Fruit fly (Drosophila melanogaster): ENCODE measurements around the gene CG32284.

CG32284 gene

DNA sequence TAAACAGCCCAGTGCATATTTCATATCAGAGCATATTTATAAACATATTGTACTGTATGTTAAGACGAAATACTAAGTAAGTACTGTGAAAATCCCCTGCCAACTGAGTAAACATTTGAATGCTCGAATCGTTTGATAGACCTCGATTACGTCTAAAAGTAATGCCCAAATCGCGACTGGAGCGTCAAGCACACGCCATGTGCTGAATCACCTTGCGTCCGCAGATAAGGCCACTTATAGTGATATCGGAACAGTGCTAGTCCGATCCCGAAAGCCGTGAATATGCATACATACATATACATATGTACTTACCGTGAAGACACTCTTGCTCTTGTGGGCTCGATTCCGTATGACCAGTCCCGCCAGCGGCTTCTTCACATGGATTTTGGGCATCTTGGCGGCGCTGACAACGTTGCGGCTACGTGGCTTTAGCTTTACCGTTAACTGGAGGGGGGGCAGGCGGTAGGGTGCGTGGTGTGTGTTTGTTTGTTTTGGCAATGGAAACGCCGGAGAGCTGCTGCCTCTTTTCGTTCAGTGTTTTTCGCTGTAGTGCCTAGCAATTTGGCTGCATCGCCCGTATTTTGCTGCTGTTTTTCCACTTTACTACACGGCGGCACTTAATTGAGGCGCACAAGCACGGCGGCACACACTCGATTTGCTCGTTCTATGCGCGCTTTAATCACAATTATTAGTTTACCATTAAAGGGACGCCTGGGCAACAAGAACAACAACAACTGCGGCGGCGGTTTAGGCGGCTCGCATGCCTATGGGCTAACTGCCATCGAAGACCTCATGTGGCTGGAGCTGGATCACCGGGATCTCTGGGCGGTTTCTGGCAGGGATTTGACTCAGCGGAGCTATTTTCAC, 43.7 kb upstream of the CG32284 start (continued):
- TF ChIP-seq CG14441 (GFP tag; IDR thresholded peaks at IDR 0.05) (0 out of 2 replicates have a peak, but pooled peaks have one; percentile 12), ranshi (GFP tag; IDR thresholded peaks at IDR 0.05) (no peak), CG17568 (GFP tag; optimal IDR thresholded peaks at IDR 0.05) (peak; percentile 1), chm (GFP tag; IDR thresholded peaks at IDR 0.05) (0 out of 2 replicates have a peak, but pooled peaks have one; percentile 14), grn (GFP tag; optimal IDR thresholded peaks at IDR 0.05) (peak; percentile 34), dan (GFP tag; IDR thresholded peaks at IDR 0.05) (no peak), esg (GFP tag; conservative IDR thresholded peaks at IDR 0.05) (no peak), CG9797 (GFP tag; optimal IDR thresholded peaks at IDR 0.05) (no peak), Hmr (GFP tag; optimal IDR thresholded peaks at IDR 0.05) (peak; percentile 16), NC2β (GFP tag; optimal IDR thresholded peaks at IDR 0.05) (no peak), amos (GFP tag; IDR thresholded peaks at IDR 0.05; ENCODE audit: partially characterized antibody) (no peak), Pdp1 (GFP tag; optimal IDR thresholded peaks at IDR 0.05) (peak in 1 of 2 experiments; percentile 26), crol (GFP tag; IDR thresholded peaks at IDR 0.05) (peak; percentile 47; the same call in 1 of the 2 replicates), Rx (GFP tag; IDR thresholded peaks at IDR 0.05) (0 out of 2 replicates have a peak, but pooled peaks have one; percentile 14), Med (GFP tag) (peak; percentile 74), CG10543 (GFP tag; optimal IDR thresholded peaks at IDR 0.05) (peak; percentile 55), gro (GFP tag; optimal IDR thresholded peaks at IDR 0.05) (no peak), exex (tag; optimal IDR thresholded peaks at IDR 0.05) (peak; percentile 64), sug (tag; optimal IDR thresholded peaks at IDR 0.05) (peak; percentile 57), CG4360 (GFP tag; IDR thresholded peaks at IDR 0.05) (peak; percentile 72), CHES-1-like (GFP tag; optimal IDR thresholded peaks at IDR 0.05) (no peak), YL-1 (GFP tag; optimal IDR thresholded peaks at IDR 0.05) (no peak), Bgb (GFP tag; IDR thresholded peaks at IDR 0.05; ENCODE audit: partially characterized antibody) (no peak)

DNA sequence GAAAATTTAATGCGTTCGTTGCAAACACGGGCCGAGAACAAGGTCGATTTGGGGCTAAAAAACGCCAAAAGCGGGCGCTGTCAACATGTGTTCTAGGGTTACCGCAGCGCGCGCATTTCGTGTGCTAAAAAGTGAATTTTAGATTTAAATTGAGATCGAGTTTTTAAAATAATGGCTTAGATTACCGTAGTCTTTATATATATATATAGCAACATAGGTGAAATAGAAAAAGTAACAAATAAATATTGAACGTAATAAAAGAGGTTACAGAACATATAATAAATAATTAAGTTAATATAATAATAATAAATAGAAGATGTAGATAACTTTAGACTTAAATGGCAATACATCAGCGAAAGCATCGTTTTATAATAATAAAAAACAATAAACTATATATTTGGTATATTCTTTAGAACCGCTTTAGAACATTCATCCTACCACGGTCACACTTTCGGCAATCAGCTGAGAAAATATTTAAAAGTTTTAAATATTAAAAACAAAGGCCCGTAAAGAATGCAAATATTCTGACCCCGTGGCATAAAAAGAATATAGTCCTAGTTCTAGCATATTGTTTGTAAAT, 43.0 kb upstream of the CG32284 start, which contains the start of the genes CG11537 and Alg2:
Gene CG11537, minus strand, starts transcription at position 75 of the 580 bp plus-strand sequence.
Gene Alg2, plus strand, starts transcription at position 426 of the 580 bp plus-strand sequence.
- TF ChIP-seq YL-1 (GFP tag; optimal IDR thresholded peaks at IDR 0.05) (no peak), Doc2 (GFP tag; IDR thresholded peaks at IDR 0.05) (no peak), schlank (tag; optimal IDR thresholded peaks at IDR 0.05) (no peak), CG12391 (tag; optimal IDR thresholded peaks at IDR 0.05) (peak; percentile 47), CG12236 (GFP tag; optimal IDR thresholded peaks at IDR 0.05) (no peak), slou (GFP tag; optimal IDR thresholded peaks at IDR 0.05) (no peak), kni (GFP tag; optimal IDR thresholded peaks at IDR 0.05) (no peak), CG1647 (GFP tag; optimal IDR thresholded peaks at IDR 0.05) (no peak), H2.0 (GFP tag; IDR thresholded peaks at IDR 0.05) (0 out of 2 replicates have a peak, but pooled peaks have one; percentile 7), bowl (GFP tag; IDR thresholded peaks at IDR 0.05) (no peak), CG3281 (GFP tag; optimal IDR thresholded peaks at IDR 0.05) (no peak), CG18476 (GFP tag; optimal IDR thresholded peaks at IDR 0.05) (peak; percentile 12), fu2 (GFP tag; optimal IDR thresholded peaks at IDR 0.05) (no peak), ac (GFP tag; optimal IDR thresholded peaks at IDR 0.05) (no peak), yki (optimal IDR thresholded peaks at IDR 0.05) (no peak), Deaf1 (tag; optimal IDR thresholded peaks at IDR 0.05) (peak; percentile 52), Tbp (GFP tag; optimal IDR thresholded peaks at IDR 0.05) (peak; percentile 46), chinmo (GFP tag; IDR thresholded peaks at IDR 0.05; ENCODE audit: partially characterized antibody) (no peak), CG4404 (GFP tag; IDR thresholded peaks at IDR 0.05) (no peak), Gsc (GFP tag; IDR thresholded peaks at IDR 0.05) (no peak), jing (GFP tag; optimal IDR thresholded peaks at IDR 0.05) (no peak), repo (GFP tag; optimal IDR thresholded peaks at IDR 0.05) (no peak), CG18262 (tag; optimal IDR thresholded peaks at IDR 0.05) (peak; percentile 45), CG13287 (GFP tag; IDR thresholded peaks at IDR 0.05; ENCODE audit: partially characterized antibody) (no peak), hb (GFP tag; IDR thresholded peaks at IDR 0.05; ENCODE audit: partially characterized antibody) (no peak), Fer2 (tag; optimal IDR thresholded peaks at IDR 0.05) (peak; percentile 4), Nf-YC (tag; optimal IDR thresholded peaks at IDR 0.05) (peak; percentile 41)

Measured in whole organism, embryonic.